Worm (Caenorhabditis elegans): ENCODE data around the gene alh-8.
A peak's percentile ranks its signal among the peaks of the same experiment; 100 is the strongest.

Gene alh-8

ce11 chrII:11688011-11688410 lies 40.8 kb upstream of the alh-8 start:
- no peak for TF ChIP-seq Y75B8A.6 (GFP tag; IDR thresholded peaks at IDR 0.05)
- no peak for TF ChIP-seq mxl-3 (GFP tag; optimal IDR thresholded peaks at IDR 0.05)
- no peak for TF ChIP-seq nhr-10 (tag; optimal IDR thresholded peaks at IDR 0.05)
- TF ChIP-seq mxl-2 (GFP tag; conservative IDR thresholded peaks at IDR 0.05), result no peak
- 0 out of 2 replicates have a peak, but pooled peaks have one; percentile 19 for TF ChIP-seq hmg-1.1 (GFP tag; IDR thresholded peaks at IDR 0.05)
- TF ChIP-seq cey-2 (tag; optimal IDR thresholded peaks at IDR 0.05; ENCODE audit: borderline replicate concordance, insufficient read depth), result no peak
- TF ChIP-seq lsy-2 (tag; optimal IDR thresholded peaks at IDR 0.05), result no peak
- no peak for TF ChIP-seq T20F7.1 (GFP tag; optimal IDR thresholded peaks at IDR 0.05)
- TF ChIP-seq dve-1 (tag; optimal IDR thresholded peaks at IDR 0.05; ENCODE audit: insufficient read depth), result no peak
- no peak for TF ChIP-seq lir-3 (tag; optimal IDR thresholded peaks at IDR 0.05)
- TF ChIP-seq nhr-102 (tag; optimal IDR thresholded peaks at IDR 0.05), result no peak
- TF ChIP-seq ctbp-1 (GFP tag; IDR thresholded peaks at IDR 0.05), result no peak
- no peak for TF ChIP-seq dmd-6 (GFP tag; IDR thresholded peaks at IDR 0.05)
- no peak for TF ChIP-seq lin-1 (GFP tag; IDR thresholded peaks at IDR 0.05)
- TF ChIP-seq F44E2.7 (GFP tag; IDR thresholded peaks at IDR 0.05), result no peak
- TF ChIP-seq spr-3 (GFP tag; optimal IDR thresholded peaks at IDR 0.05), result no peak
- no peak for TF ChIP-seq aha-1 (tag)
- no peak for TF ChIP-seq Y5F2A.4 (GFP tag; optimal IDR thresholded peaks at IDR 0.05)
- no peak for TF ChIP-seq dmd-9 (GFP tag; IDR thresholded peaks at IDR 0.05)
- TF ChIP-seq attf-4 (tag; optimal IDR thresholded peaks at IDR 0.05), result no peak
- TF ChIP-seq ceh-44 (GFP tag; IDR thresholded peaks at IDR 0.05), result no peak
- TF ChIP-seq ZK337.2 (GFP tag; IDR thresholded peaks at IDR 0.05), result no peak
- peak; percentile 40 for TF ChIP-seq hlh-30 (tag; optimal IDR thresholded peaks at IDR 0.05; ENCODE audit: insufficient read depth)
- no peak for TF ChIP-seq rbr-2 (tag; optimal IDR thresholded peaks at IDR 0.05)
- no peak for TF ChIP-seq zag-1 (tag; optimal IDR thresholded peaks at IDR 0.05)
- no peak for TF ChIP-seq ceh-28 (tag; optimal IDR thresholded peaks at IDR 0.05)
- peak in 1 of 2 experiments; percentile 11 for TF ChIP-seq mdl-1 (tag; optimal IDR thresholded peaks at IDR 0.05)
- peak; percentile 3 for TF ChIP-seq mes-2 (tag; optimal IDR thresholded peaks at IDR 0.05; ENCODE audit: poor library complexity, severe bottlenecking)
- no peak for TF ChIP-seq fkh-10 (GFP tag; optimal IDR thresholded peaks at IDR 0.05)

DNA sequence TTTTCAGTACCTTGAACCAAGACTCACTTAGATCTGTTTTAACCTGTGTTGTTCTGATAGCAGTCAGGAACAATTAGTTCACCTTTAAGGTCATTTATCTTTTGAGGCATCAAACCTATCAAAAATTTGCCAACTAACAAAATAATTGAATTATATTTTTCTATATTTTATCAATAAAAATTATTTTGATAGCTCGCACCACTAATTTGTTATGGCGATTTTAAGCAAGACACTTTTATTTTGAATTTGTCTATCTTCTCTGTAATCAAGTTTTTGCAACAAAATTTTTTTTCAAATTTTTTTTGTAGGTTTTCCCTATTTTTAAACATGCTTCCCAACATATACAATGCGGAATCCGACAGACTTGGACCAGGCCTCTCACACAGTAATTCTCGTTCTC lies 40.2 kb upstream of the alh-8 start, which contains the start of gene kel-1:
Gene kel-1, plus strand, starts transcription at position 301 of the 400 bp plus-strand sequence.
- no peak for TF ChIP-seq Y75B8A.6 (GFP tag; IDR thresholded peaks at IDR 0.05)
- no peak for TF ChIP-seq nhr-76 (tag; optimal IDR thresholded peaks at IDR 0.05)
- no peak for TF ChIP-seq spr-3 (GFP tag; optimal IDR thresholded peaks at IDR 0.05)
- no peak for TF ChIP-seq nhr-48 (tag; optimal IDR thresholded peaks at IDR 0.05)

- TF ChIP-seq ces-1 (GFP tag; optimal IDR thresholded peaks at IDR 0.05), result no peak
- no peak for TF ChIP-seq mes-2 (tag; optimal IDR thresholded peaks at IDR 0.05; ENCODE audit: poor library complexity, severe bottlenecking)
- TF ChIP-seq madf-9 (GFP tag; conservative IDR thresholded peaks at IDR 0.05), result no peak
- no peak for TF ChIP-seq nhr-10 (tag; optimal IDR thresholded peaks at IDR 0.05)
- TF ChIP-seq ceh-32 (tag; optimal IDR thresholded peaks at IDR 0.05; ENCODE audit: poor library complexity), result no peak
- TF ChIP-seq madf-5 (GFP tag; IDR thresholded peaks at IDR 0.05), result no peak
- no peak for TF ChIP-seq lin-29 (GFP tag; IDR thresholded peaks at IDR 0.05)
- no peak for TF ChIP-seq nhr-11 (tag; optimal IDR thresholded peaks at IDR 0.05)
- TF ChIP-seq hif-1 (tag; optimal IDR thresholded peaks at IDR 0.05), result no peak
- TF ChIP-seq nhr-102 (tag; optimal IDR thresholded peaks at IDR 0.05), result no peak
- no peak for TF ChIP-seq egl-27 (tag; optimal IDR thresholded peaks at IDR 0.05)
- no peak for TF ChIP-seq fos-1 (tag; optimal IDR thresholded peaks at IDR 0.05)
- TF ChIP-seq lim-7 (GFP tag; IDR thresholded peaks at IDR 0.05), result no peak
These were observed 38.9 kb upstream of the alh-8 start for ce11 chrII:11689941-11690340.

Data from whole organism, L4 larva.